Worm (Caenorhabditis elegans) whole organism, L4/young adult: ENCODE measurements around the gene W02A2.5.

ENCODE experiments used
- W03F9.2 ChIP-seq: fragments of 150-350 bp; optimal IDR thresholded peaks from 2 replicates; lab custom pipeline; 2014; ENCODE audit warnings: missing biosample characterization, missing genetic modification characterization
- dao-5 ChIP-seq: sonication (generic microtip); optimal IDR thresholded peaks from 2 replicates; lab custom pipeline; 2016; ENCODE audit warnings: missing genotype, missing genetic modification characterization, moderate library complexity, missing compliant biosample characterization
- him-1 ChIP-seq: sonication (generic microtip); optimal IDR thresholded peaks from 2 replicates; lab custom pipeline; 2016; ENCODE audit warnings: missing genotype, missing genetic modification reagents, missing genetic modification characterization, missing compliant biosample characterization

W02A2.5 gene

ce11 chrIV:13358488-13358887, 15.8 kb downstream of the W02A2.5 start, which contains the start of gene W02A2.8:
Gene W02A2.8 (minus strand): TSS chrIV:13358588.
- no peak for TF ChIP-seq him-1 (tag; lab: Kevin White, UChicago)
- no peak for TF ChIP-seq dao-5 (tag; lab: Kevin White, UChicago)
- no peak for TF ChIP-seq W03F9.2

- no peak for TF ChIP-seq W03F9.2
- TF ChIP-seq him-1 (tag; lab: Kevin White, UChicago), result no peak
- no peak for TF ChIP-seq dao-5 (tag; lab: Kevin White, UChicago)
These were observed 17.5 kb downstream of the W02A2.5 start, which contains the start of gene Y62E10A.3 for ce11 chrIV:13360144-13360543. Gene Y62E10A.3 (minus strand): TSS chrIV:13360244.

ce11 chrIV:13364869-13365268, 22.2 kb downstream of the W02A2.5 start, which contains the start of gene srsx-25:
Gene srsx-25 (plus strand): TSS chrIV:13365169.
- TF ChIP-seq dao-5 (tag; lab: Kevin White, UChicago), result no peak
- TF ChIP-seq W03F9.2, result no peak
- no peak for TF ChIP-seq him-1 (tag; lab: Kevin White, UChicago)

- TF ChIP-seq W03F9.2 (no peak), him-1 (tag; lab: Kevin White, UChicago) (no peak)
These were observed 26.6 kb downstream of the W02A2.5 start, which contains the start of gene agt-1 for ce11 chrIV:13369120-13369842. Gene agt-1 (minus strand): TSS chrIV:13369412.

ce11 chrIV:13370235-13370739, 27.6 kb downstream of the W02A2.5 start, which contains the start of the genes rla-2, popl-7 and Y62E10A.24:
Gene rla-2 (minus strand): TSS chrIV:13370285.
Gene popl-7 (plus strand): TSS chrIV:13370689.
Gene Y62E10A.24 (plus strand): TSS chrIV:13370710.
- TF ChIP-seq him-1 (tag; lab: Kevin White, UChicago) (no peak), W03F9.2 (no peak), dao-5 (tag; lab: Kevin White, UChicago) (no peak)

ce11 chrIV:13371699-13372098, 29.0 kb downstream of the W02A2.5 start, which contains the start of gene Y62E10A.6:
Gene Y62E10A.6 (plus strand): TSS chrIV:13371999.
- TF ChIP-seq W03F9.2, result no peak
- TF ChIP-seq him-1 (tag; lab: Kevin White, UChicago), result no peak
- no peak for TF ChIP-seq dao-5 (tag; lab: Kevin White, UChicago)

ce11 chrIV:13374918-13375317, 32.3 kb downstream of the W02A2.5 start:
- TF ChIP-seq dao-5 (tag; lab: Kevin White, UChicago) (no peak), W03F9.2 (no peak), him-1 (tag; lab: Kevin White, UChicago) (no peak)

- no peak for TF ChIP-seq W03F9.2
- TF ChIP-seq him-1 (tag; lab: Kevin White, UChicago), result no peak
- TF ChIP-seq dao-5 (tag; lab: Kevin White, UChicago), result no peak
These were observed 35.1 kb downstream of the W02A2.5 start, which contains the start of gene mau-8 for ce11 chrIV:13377716-13378115. Gene mau-8 (plus strand): TSS chrIV:13378016.

- TF ChIP-seq W03F9.2, result no peak
- no peak for TF ChIP-seq him-1 (tag; lab: Kevin White, UChicago)
- TF ChIP-seq dao-5 (tag; lab: Kevin White, UChicago), result no peak
These were observed 37.9 kb downstream of the W02A2.5 start for ce11 chrIV:13380506-13380905.

- TF ChIP-seq dao-5 (tag; lab: Kevin White, UChicago) (no peak), him-1 (tag; lab: Kevin White, UChicago) (no peak), W03F9.2 (no peak)
These were observed 39.2 kb downstream of the W02A2.5 start, which contains the start of gene emc-3 for ce11 chrIV:13381823-13382222. Gene emc-3 (minus strand): TSS chrIV:13381923.

ce11 chrIV:13383763-13384436, 41.2 kb downstream of the W02A2.5 start, which contains the start of gene rab-19:
Gene rab-19 (minus strand): TSS chrIV:13384386.
- TF ChIP-seq W03F9.2 (no peak), dao-5 (tag; lab: Kevin White, UChicago) (no peak), him-1 (tag; lab: Kevin White, UChicago) (no peak)

ce11 chrIV:13386043-13386442, 43.4 kb downstream of the W02A2.5 start, which contains the start of the genes Y62E10A.20, Y62E10A.23 and mdt-9:
Gene Y62E10A.20 (minus strand): TSS chrIV:13386091.
Gene Y62E10A.23 (plus strand): TSS chrIV:13386324.
Gene mdt-9 (plus strand): TSS chrIV:13386380.
- TF ChIP-seq dao-5 (tag; lab: Kevin White, UChicago) (no peak), him-1 (tag; lab: Kevin White, UChicago) (peak; percentile 22), W03F9.2 (peak; percentile 85)

- TF ChIP-seq dao-5 (tag; lab: Kevin White, UChicago) (no peak), W03F9.2 (no peak), him-1 (tag; lab: Kevin White, UChicago) (no peak)
These were observed 44.2 kb downstream of the W02A2.5 start, which contains the start of gene lsm-3 for ce11 chrIV:13386903-13387302. Gene lsm-3 (plus strand): TSS chrIV:13387203.
